Worm (Caenorhabditis elegans) whole organism, L4 larva: Measurements from ENCODE around the gene acs-9.

Source experiments
- F44E2.7 ChIP-seq: fragments of 200-800 bp; sonication (Bioruptor generic); IDR thresholded peaks from 2 replicates; pipeline ENCODE4 v2.1.2; 2022; ENCODE audit warnings: missing genetic modification characterization, missing compliant biosample characterization
- Y48G9A.11 ChIP-seq: fragments of 200-800 bp; sonication (Bioruptor generic); IDR thresholded peaks from 2 replicates; pipeline ENCODE4 v1.3.6; 2022; ENCODE audit warnings: missing genetic modification reagents, missing genetic modification characterization, missing compliant biosample characterization
- ZK337.2 ChIP-seq: fragments of 200-800 bp; sonication (Bioruptor generic); IDR thresholded peaks from 2 replicates; pipeline ENCODE4 v1.3.6; 2022; ENCODE audit warnings: missing genetic modification reagents, missing genetic modification characterization, missing compliant biosample characterization
- ZK546.5 ChIP-seq, 2 experiments: sonication (generic microtip); optimal IDR thresholded peaks; 2 replicates each; lab custom pipeline; 2017; ENCODE audit warnings: missing biosample characterization in 2 of 2, missing genetic modification characterization in 2 of 2
- aha-1 ChIP-seq: fragments of 150-350 bp; peaks from one replicate; lab custom pipeline; 2014; ENCODE audit warnings: missing biosample characterization, missing genetic modification characterization
- ama-1 ChIP-seq: fragments of 150-350 bp; optimal IDR thresholded peaks from 2 replicates; lab custom pipeline; 2014; ENCODE audit warnings: inconsistent platforms, mixed read lengths
- ceh-82 ChIP-seq: sonication (generic microtip); optimal IDR thresholded peaks from 2 replicates; lab custom pipeline; 2017; ENCODE audit warnings: missing biosample characterization, missing genetic modification characterization
- cey-2 ChIP-seq: sonication (generic microtip); optimal IDR thresholded peaks from 3 replicates; lab custom pipeline; 2017; ENCODE audit warnings: missing genetic modification characterization, mild to moderate bottlenecking, missing compliant biosample characterization, antibody characterized with exemption, borderline replicate concordance; ENCODE audit not compliant: insufficient read depth
- ctbp-1 ChIP-seq: fragments of 200-800 bp; sonication (Bioruptor generic); IDR thresholded peaks from 2 replicates; pipeline ENCODE4 v1.3.6; 2022; ENCODE audit warnings: missing genetic modification reagents, missing genetic modification characterization, missing compliant biosample characterization
- daf-16 ChIP-seq, 3 experiments: sonication (generic microtip); optimal IDR thresholded peaks; 2 replicates each; lab custom pipeline; 2016 to 2017; ENCODE audit warnings: missing genetic modification characterization in 3 of 3, missing genetic modification reagents in 3 of 3, mild to moderate bottlenecking in 2 of 3, missing compliant biosample characterization in 2 of 3, missing biosample characterization in 1 of 3, moderate library complexity in 1 of 3
- daf-19 ChIP-seq: fragments of 200-800 bp; sonication (Bioruptor generic); conservative IDR thresholded peaks from 2 replicates; pipeline ENCODE4 v1.3.6; 2022; ENCODE audit warnings: missing genetic modification characterization, missing compliant biosample characterization
- dmd-6 ChIP-seq: fragments of 200-800 bp; sonication (Bioruptor generic); IDR thresholded peaks from 2 replicates; pipeline ENCODE4 v1.3.6; 2022; ENCODE audit warnings: missing genetic modification reagents, missing genetic modification characterization, missing compliant biosample characterization
- egl-43 ChIP-seq: fragments of 200-800 bp; sonication (Bioruptor generic); IDR thresholded peaks from 2 replicates; pipeline ENCODE4 v1.3.6; 2022; ENCODE audit warnings: missing genetic modification reagents, missing genetic modification characterization, missing compliant biosample characterization
- hlh-11 ChIP-seq: fragments of 200-800 bp; sonication (Bioruptor generic); optimal IDR thresholded peaks from 2 replicates; lab custom pipeline; 2018; ENCODE audit warnings: mild to moderate bottlenecking, missing genetic modification characterization, missing compliant biosample characterization
- hlh-30 ChIP-seq: sonication (generic microtip); optimal IDR thresholded peaks from 2 replicates; lab custom pipeline; 2017; ENCODE audit warnings: antibody characterized with exemption, mild to moderate bottlenecking, missing genetic modification characterization, missing compliant biosample characterization; ENCODE audit not compliant: insufficient read depth
- hmg-1.1 ChIP-seq: fragments of 200-800 bp; sonication (Bioruptor generic); IDR thresholded peaks from 2 replicates; pipeline ENCODE4 v1.3.6; 2022; ENCODE audit warnings: missing genetic modification reagents, missing genetic modification characterization, missing compliant biosample characterization
- lin-13 ChIP-seq: fragments of 150-350 bp; optimal IDR thresholded peaks from 2 replicates; lab custom pipeline; 2014; ENCODE audit warnings: missing biosample characterization, missing genetic modification reagents, missing genetic modification characterization
- lin-29 ChIP-seq: fragments of 200-800 bp; sonication (Bioruptor generic); IDR thresholded peaks from 2 replicates; pipeline ENCODE4 v1.3.6; 2022; ENCODE audit warnings: missing genetic modification reagents, missing genetic modification characterization, missing compliant biosample characterization
- mdl-1 ChIP-seq, 2 experiments: fragments of 150-350 bp in 1 of 2; sonication (generic microtip) in 1 of 2; optimal IDR thresholded peaks; 2 replicates each; lab custom pipeline; 2014 to 2017; ENCODE audit warnings: missing biosample characterization in 2 of 2, missing genetic modification characterization in 2 of 2
- mdt-29 ChIP-seq: fragments of 200-800 bp; sonication (Bioruptor generic); IDR thresholded peaks from 2 replicates; pipeline ENCODE4 v1.3.6; 2022; ENCODE audit warnings: missing genetic modification reagents, missing genetic modification characterization, missing compliant biosample characterization
- mxl-3 ChIP-seq: fragments of 200-800 bp; sonication (Bioruptor generic); optimal IDR thresholded peaks from 2 replicates; lab custom pipeline; 2018; ENCODE audit warnings: mild to moderate bottlenecking, missing genetic modification characterization, missing compliant biosample characterization
- nhr-102 ChIP-seq: sonication (generic microtip); optimal IDR thresholded peaks from 2 replicates; lab custom pipeline; 2016; ENCODE audit warnings: mild to moderate bottlenecking, missing genetic modification characterization, moderate library complexity, missing compliant biosample characterization
- nhr-28 ChIP-seq: fragments of 150-350 bp; optimal IDR thresholded peaks from 2 replicates; lab custom pipeline; 2014; ENCODE audit warnings: missing biosample characterization, missing genetic modification characterization
- nhr-42 ChIP-seq: fragments of 200-800 bp; sonication (Bioruptor generic); IDR thresholded peaks from 2 replicates; pipeline ENCODE4 v1.3.6; 2022; ENCODE audit warnings: missing genetic modification characterization, missing compliant biosample characterization
- nhr-6 ChIP-seq: fragments of 150-350 bp; optimal IDR thresholded peaks from 2 replicates; lab custom pipeline; 2014; ENCODE audit warnings: missing biosample characterization, missing genetic modification characterization
- nhr-77 ChIP-seq: fragments of 150-350 bp; optimal IDR thresholded peaks from 2 replicates; lab custom pipeline; 2014; ENCODE audit warnings: missing biosample characterization, missing genetic modification characterization
- pqm-1 ChIP-seq: sonication (generic microtip); optimal IDR thresholded peaks from 2 replicates; lab custom pipeline; 2017; ENCODE audit warnings: missing biosample characterization, missing genetic modification characterization
- rbr-2 ChIP-seq: sonication (generic microtip); optimal IDR thresholded peaks from 2 replicates; lab custom pipeline; 2016; ENCODE audit warnings: missing genotype, missing genetic modification characterization, missing compliant biosample characterization
- unc-62 ChIP-seq, 3 experiments: fragments of 150-350 bp in 1 of 3; sonication (generic microtip); optimal IDR thresholded peaks in 2 of 3; peaks in 1 of 3; 1 replicate in 1 of 3; 2 replicates in 2 of 3; lab custom pipeline; 2014 to 2017; ENCODE audit warnings: missing biosample characterization in 3 of 3, missing genetic modification characterization in 3 of 3, missing genetic modification reagents in 3 of 3, missing genotype in 1 of 3

Gene acs-9

ce11 chrX:16871355-16871754 lies 9.0 kb downstream of the acs-9 start:
- TF ChIP-seq dmd-6 (GFP tag; lab: Robert Waterston, UW) (peak; percentile 68), daf-16 (GFP tag; optimal IDR thresholded peaks at IDR 0.05; lab: Kevin White, UChicago) (no peak), daf-16 (tag; optimal IDR thresholded peaks at IDR 0.05; lab: Kevin White, UChicago) (peak; percentile 82), egl-43 (GFP tag; lab: Robert Waterston, UW) (no peak), mdl-1 (tag; optimal IDR thresholded peaks at IDR 0.05; lab: Kevin White, UChicago) (peak in 1 of 2 experiments; percentile 63), hmg-1.1 (GFP tag; lab: Robert Waterston, UW) (no peak), Y48G9A.11 (GFP tag; lab: Robert Waterston, UW) (no peak), F44E2.7 (GFP tag; lab: Robert Waterston, UW) (no peak), unc-62 (GFP tag; optimal IDR thresholded peaks at IDR 0.05 in 1 of 2; lab: Kevin White, UChicago) (peak in 1 of 2 experiments; percentile 89), unc-62 (tag; optimal IDR thresholded peaks at IDR 0.05; lab: Kevin White, UChicago) (no peak), ceh-82 (tag; lab: Kevin White, UChicago) (no peak), nhr-28 (tag; lab: Kevin White, UChicago) (peak; percentile 71), ZK546.5 (tag; optimal IDR thresholded peaks at IDR 0.05; lab: Kevin White, UChicago) (no peak), mxl-3 (GFP tag; lab: Kevin White, UChicago) (peak; percentile 97), hlh-11 (tag; lab: Kevin White, UChicago) (peak; percentile 54), lin-13 (GFP tag; lab: Kevin White, UChicago) (no peak), pqm-1 (tag; lab: Kevin White, UChicago) (peak; percentile 59), nhr-77 (tag; lab: Kevin White, UChicago) (peak; percentile 39), mdt-29 (GFP tag; lab: Robert Waterston, UW) (no peak), hlh-30 (tag; lab: Kevin White, UChicago) (peak; percentile 73)

- TF ChIP-seq ctbp-1 (GFP tag; lab: Robert Waterston, UW) (no peak), hlh-30 (tag; lab: Kevin White, UChicago) (peak; percentile 16), daf-16 (GFP tag; optimal IDR thresholded peaks at IDR 0.05; lab: Kevin White, UChicago) (no peak), daf-16 (tag; optimal IDR thresholded peaks at IDR 0.05; lab: Kevin White, UChicago) (peak; percentile 19), rbr-2 (tag; lab: Kevin White, UChicago) (no peak), aha-1 (tag; lab: Kevin White, UChicago) (peak; percentile 52), nhr-6 (tag; lab: Kevin White, UChicago) (no peak), lin-29 (no peak), nhr-102 (tag; lab: Kevin White, UChicago) (no peak), nhr-42 (no peak)
- TF ChIP-seq, all 104 proteins: peak for 3
Measured at ce11 chrX:16868931-16869330, 11.4 kb downstream of the acs-9 start, which contains the start of gene aakg-2. aakg-2 (minus strand) TSS chrX:16869031.

ce11 chrX:16865675-16866074 lies 14.7 kb downstream of the acs-9 start:
- TF ChIP-seq aha-1 (tag; lab: Kevin White, UChicago) (peak; percentile 94), F44E2.7 (GFP tag; lab: Robert Waterston, UW) (no peak)
- TF ChIP-seq, all 104 proteins: peak for 1

- TF ChIP-seq daf-16 (GFP tag; optimal IDR thresholded peaks at IDR 0.05; lab: Kevin White, UChicago): no peak
- TF ChIP-seq daf-16 (tag; optimal IDR thresholded peaks at IDR 0.05; lab: Kevin White, UChicago): peak; percentile 36
- TF ChIP-seq lin-13 (GFP tag; lab: Kevin White, UChicago): no peak
- TF ChIP-seq ama-1 (lab: Kevin White, UChicago): no peak
- peak; percentile 17; the same call in 1 of the 2 replicates for TF ChIP-seq dmd-6 (GFP tag; lab: Robert Waterston, UW)
- peak; percentile 72 for TF ChIP-seq pqm-1 (tag; lab: Kevin White, UChicago)
- TF ChIP-seq hlh-11 (tag; lab: Kevin White, UChicago): peak; percentile 15
Measured at ce11 chrX:16865016-16865415, 15.3 kb downstream of the acs-9 start.

ce11 chrX:16863320-16863719 lies 17.0 kb downstream of the acs-9 start:
- no peak for TF ChIP-seq ZK546.5 (tag; optimal IDR thresholded peaks at IDR 0.05; lab: Kevin White, UChicago)
- no peak for TF ChIP-seq ZK337.2 (GFP tag; lab: Robert Waterston, UW)
- TF ChIP-seq daf-19 (GFP tag; lab: Robert Waterston, UW): no peak
- no peak for TF ChIP-seq hmg-1.1 (GFP tag; lab: Robert Waterston, UW)
- no peak for TF ChIP-seq cey-2 (tag; lab: Kevin White, UChicago)
- TF ChIP-seq unc-62 (GFP tag; optimal IDR thresholded peaks at IDR 0.05 in 1 of 2; lab: Kevin White, UChicago): peak in 1 of 2 experiments; percentile 92
- no peak for TF ChIP-seq unc-62 (tag; optimal IDR thresholded peaks at IDR 0.05; lab: Kevin White, UChicago)
